Worm (Caenorhabditis elegans): ENCODE data around the gene F38H4.4.

The F38H4.4 gene

ce11 chrIV:11809708-11810114, 38.4 kb upstream of the F38H4.4 start (continued):
- TF ChIP-seq nhr-76 (tag; optimal IDR thresholded peaks at IDR 0.05): no peak
- peak; percentile 34 for TF ChIP-seq mxl-3 (GFP tag; optimal IDR thresholded peaks at IDR 0.05)

- peak; percentile 44 for TF ChIP-seq nhr-28 (tag; optimal IDR thresholded peaks at IDR 0.05)
- no peak for TF ChIP-seq hlh-11 (tag; optimal IDR thresholded peaks at IDR 0.05)
- no peak for TF ChIP-seq nhr-11 (tag; optimal IDR thresholded peaks at IDR 0.05)
- no peak for TF ChIP-seq cey-2 (tag; optimal IDR thresholded peaks at IDR 0.05; ENCODE audit: borderline replicate concordance, insufficient read depth)
- no peak for TF ChIP-seq T26A8.4 (GFP tag; IDR thresholded peaks at IDR 0.05)
- no peak for TF ChIP-seq lin-15B (tag; optimal IDR thresholded peaks at IDR 0.05)
- no peak for TF ChIP-seq nhr-48 (tag; optimal IDR thresholded peaks at IDR 0.05)
- TF ChIP-seq mxl-3 (GFP tag; optimal IDR thresholded peaks at IDR 0.05): peak; percentile 37
- TF ChIP-seq pqm-1 (tag; optimal IDR thresholded peaks at IDR 0.05): no peak
- TF ChIP-seq hlh-30 (tag; optimal IDR thresholded peaks at IDR 0.05; ENCODE audit: insufficient read depth): no peak
- TF ChIP-seq ztf-7 (tag; optimal IDR thresholded peaks at IDR 0.05): no peak
- TF ChIP-seq madf-5 (GFP tag; IDR thresholded peaks at IDR 0.05): no peak
- no peak for TF ChIP-seq ceh-62 (tag; optimal IDR thresholded peaks at IDR 0.05)
- peak; percentile 42 for TF ChIP-seq aha-1 (tag)
These were observed 36.0 kb upstream of the F38H4.4 start for ce11 chrIV:11812017-11812416.

- TF ChIP-seq aha-1 (tag): peak; percentile 82
- TF ChIP-seq daf-16 (GFP tag; optimal IDR thresholded peaks at IDR 0.05): no peak
- TF ChIP-seq daf-16 (tag; optimal IDR thresholded peaks at IDR 0.05): no peak
- peak in 1 of 2 experiments; percentile 49 for TF ChIP-seq mdl-1 (tag; optimal IDR thresholded peaks at IDR 0.05)
- TF ChIP-seq saeg-2 (GFP tag; IDR thresholded peaks at IDR 0.05): no peak
- TF ChIP-seq hlh-30 (tag; optimal IDR thresholded peaks at IDR 0.05; ENCODE audit: insufficient read depth): peak; percentile 3
- TF ChIP-seq nhr-28 (tag; optimal IDR thresholded peaks at IDR 0.05): peak; percentile 25
- TF ChIP-seq hif-1 (tag; optimal IDR thresholded peaks at IDR 0.05): peak in 1 of 2 experiments; percentile 7
These were observed 34.2 kb upstream of the F38H4.4 start, which contains the start of gene M117.1 for ce11 chrIV:11813901-11814300. TSS of gene M117.1 (plus strand) at chrIV:11814247.

- TF ChIP-seq Y5F2A.4 (GFP tag; optimal IDR thresholded peaks at IDR 0.05) (peak; percentile 17), snpc-1.2 (GFP tag; IDR thresholded peaks at IDR 0.05) (peak; percentile 61), arid-1 (GFP tag; conservative IDR thresholded peaks at IDR 0.05) (peak; percentile 22; the same call in 1 of the 2 replicates), T20F7.1 (GFP tag; optimal IDR thresholded peaks at IDR 0.05) (peak; percentile 39), Y105C5A.15 (GFP tag; IDR thresholded peaks at IDR 0.05) (0 out of 2 replicates have a peak, but pooled peaks have one; percentile 44), aly-2 (tag; optimal IDR thresholded peaks at IDR 0.05) (no peak), F49E8.2 (tag; optimal IDR thresholded peaks at IDR 0.05; ENCODE audit: borderline replicate concordance) (peak; percentile 67), attf-4 (tag; optimal IDR thresholded peaks at IDR 0.05) (no peak), lin-13 (GFP tag; optimal IDR thresholded peaks at IDR 0.05) (peak; percentile 44), ctbp-1 (GFP tag; IDR thresholded peaks at IDR 0.05) (0 out of 2 replicates have a peak, but pooled peaks have one; percentile 33), F26F4.8 (GFP tag; conservative IDR thresholded peaks at IDR 0.05) (no peak), mdt-29 (GFP tag; IDR thresholded peaks at IDR 0.05) (no peak), madf-5 (GFP tag; IDR thresholded peaks at IDR 0.05) (0 out of 4 replicates have a peak, but pooled peaks have one; percentile 4 to 13), F10B5.3 (tag; optimal IDR thresholded peaks at IDR 0.05) (no peak), lin-38 (GFP tag; IDR thresholded peaks at IDR 0.05) (peak; percentile 47), Y48G9A.11 (GFP tag; IDR thresholded peaks at IDR 0.05) (peak; percentile 64), spr-3 (GFP tag; optimal IDR thresholded peaks at IDR 0.05) (no peak), pha-4 (GFP tag; IDR thresholded peaks at IDR 0.05) (peak; percentile 13; the same call in 1 of the 2 replicates), pha-4 (tag; optimal IDR thresholded peaks at IDR 0.05) (no peak), lsy-2 (tag; optimal IDR thresholded peaks at IDR 0.05) (peak in 1 of 2 experiments; percentile 2), mes-2 (tag; optimal IDR thresholded peaks at IDR 0.05; ENCODE audit: poor library complexity, severe bottlenecking) (peak; percentile 31), egl-43 (GFP tag; IDR thresholded peaks at IDR 0.05) (no peak), nhr-111 (GFP tag; optimal IDR thresholded peaks at IDR 0.05) (no peak), F37D6.2 (tag; optimal IDR thresholded peaks at IDR 0.05) (no peak), zip-2 (tag; optimal IDR thresholded peaks at IDR 0.05) (no peak)
These were observed 27.8 kb upstream of the F38H4.4 start for ce11 chrIV:11820067-11820913.

All from whole organism, L4 larva.